Worm (Caenorhabditis elegans): ENCODE data around the gene ttbk-7.

ce11 chrV:12928929-12929532 is 33.4 kb upstream of the ttbk-7 start, which contains the start of gene T16G1.2:
- TF ChIP-seq him-1 (tag; optimal IDR thresholded peaks at IDR 0.05) (no peak), W03F9.2 (tag; optimal IDR thresholded peaks at IDR 0.05) (no peak)
